Fruit fly (Drosophila melanogaster) whole organism, embryonic: ENCODE data around the gene GNBP2.

Source experiments
- Asciz ChIP-seq: fragments of 200-800 bp; sonication (Bioruptor generic); optimal IDR thresholded peaks from 2 replicates; lab custom pipeline; 2017; ENCODE audit warnings: missing biosample characterization, mild to moderate bottlenecking, missing genetic modification characterization, missing genetic modification reagents
- BtbVII ChIP-seq: fragments of 200-800 bp; sonication (Bioruptor generic); optimal IDR thresholded peaks from 3 replicates; lab custom pipeline; 2017; ENCODE audit warnings: missing biosample characterization, mild to moderate bottlenecking, missing genetic modification characterization
- CG10462 ChIP-seq: fragments of 200-800 bp; sonication (Bioruptor generic); optimal IDR thresholded peaks from 2 replicates; lab custom pipeline; 2016; ENCODE audit warnings: missing biosample characterization, missing genetic modification characterization
- CG12104 ChIP-seq: fragments of 200-800 bp; sonication (Bioruptor generic); optimal IDR thresholded peaks from 3 replicates; lab custom pipeline; 2016; ENCODE audit warnings: missing biosample characterization, missing genetic modification characterization
- CG12744 ChIP-seq: fragments of 200-800 bp; sonication (Bioruptor generic); optimal IDR thresholded peaks from 2 replicates; lab custom pipeline; 2016; ENCODE audit warnings: missing biosample characterization, missing genetic modification characterization
- CG15011 ChIP-seq: fragments of 200-800 bp; sonication (Bioruptor generic); optimal IDR thresholded peaks from 3 replicates; lab custom pipeline; 2018; ENCODE audit warnings: missing biosample characterization, mild to moderate bottlenecking, missing genetic modification characterization
- CG1603 ChIP-seq: fragments of 200-800 bp; sonication (Bioruptor generic); optimal IDR thresholded peaks from 2 replicates; lab custom pipeline; 2019; ENCODE audit warnings: missing biosample characterization, mild to moderate bottlenecking, missing genetic modification characterization, moderate library complexity
- CG16863 ChIP-seq: fragments of 200-800 bp; sonication (Bioruptor generic); optimal IDR thresholded peaks from 3 replicates; lab custom pipeline; 2016; ENCODE audit warnings: missing biosample characterization, missing genetic modification characterization
- CG17328 ChIP-seq: fragments of 200-800 bp; sonication (Bioruptor generic); IDR thresholded peaks from 2 replicates; pipeline ENCODE4 v1.3.6; 2022; ENCODE audit warnings: missing biosample characterization, missing genetic modification characterization
- CG17568 ChIP-seq: fragments of 200-800 bp; sonication (Bioruptor generic); optimal IDR thresholded peaks from 2 replicates; lab custom pipeline; 2018; ENCODE audit warnings: missing biosample characterization, mild to moderate bottlenecking, missing genetic modification characterization, moderate library complexity
- CG17802 ChIP-seq: fragments of 200-800 bp; sonication (Bioruptor generic); optimal IDR thresholded peaks from 2 replicates; lab custom pipeline; 2018; ENCODE audit warnings: missing biosample characterization, mild to moderate bottlenecking, missing genetic modification characterization, moderate library complexity
- CG17912 ChIP-seq: fragments of 200-800 bp; sonication (Bioruptor generic); optimal IDR thresholded peaks from 2 replicates; lab custom pipeline; 2018; ENCODE audit warnings: missing biosample characterization, mild to moderate bottlenecking, missing genetic modification characterization
- CG18011 ChIP-seq: fragments of 200-800 bp; sonication (Bioruptor generic); optimal IDR thresholded peaks from 2 replicates; lab custom pipeline; 2017; ENCODE audit warnings: missing biosample characterization, missing genetic modification characterization, mild to moderate bottlenecking, moderate library complexity, missing genotype
- CG18262 ChIP-seq: fragments of 200-800 bp; optimal IDR thresholded peaks from 3 replicates; lab custom pipeline; 2019; ENCODE audit warnings: missing biosample characterization, mild to moderate bottlenecking, missing genetic modification characterization, moderate library complexity
- CG1832 ChIP-seq: fragments of 200-800 bp; sonication (Bioruptor generic); optimal IDR thresholded peaks from 2 replicates; lab custom pipeline; 2017; ENCODE audit warnings: missing biosample characterization, mild to moderate bottlenecking, missing genetic modification characterization, inconsistent platforms
- CG18619 ChIP-seq: fragments of 200-800 bp; sonication (Bioruptor generic); optimal IDR thresholded peaks from 3 replicates; lab custom pipeline; 2017; ENCODE audit warnings: missing biosample characterization, mild to moderate bottlenecking, missing genetic modification characterization
- CG30431 ChIP-seq: fragments of 200-800 bp; sonication (Bioruptor generic); optimal IDR thresholded peaks from 2 replicates; lab custom pipeline; 2017; ENCODE audit warnings: missing biosample characterization, missing genetic modification characterization
- CG34422 ChIP-seq: fragments of 200-800 bp; sonication (Bioruptor generic); IDR thresholded peaks from 3 replicates; pipeline ENCODE4 v1.3.6; 2022; ENCODE audit warnings: missing biosample characterization, missing genetic modification characterization
- CG3995 ChIP-seq: fragments of 200-800 bp; sonication (Bioruptor generic); optimal IDR thresholded peaks from 3 replicates; lab custom pipeline; 2016; ENCODE audit warnings: missing biosample characterization, missing genetic modification characterization
- CG4404 ChIP-seq: fragments of 200-800 bp; sonication (Bioruptor generic); IDR thresholded peaks from 2 replicates; pipeline ENCODE4 v1.3.6; 2022; ENCODE audit warnings: missing biosample characterization, missing genetic modification characterization
- CG6765 ChIP-seq: fragments of 200-800 bp; sonication (Bioruptor generic); optimal IDR thresholded peaks from 3 replicates; lab custom pipeline; 2017; ENCODE audit warnings: missing biosample characterization, mild to moderate bottlenecking, missing genetic modification characterization
- CTCF ChIP-seq: fragments of 200-800 bp; sonication (Bioruptor generic); optimal IDR thresholded peaks from 2 replicates; lab custom pipeline; 2017; ENCODE audit warnings: missing biosample characterization, mild to moderate bottlenecking, missing genetic modification characterization, moderate library complexity
- CoRest ChIP-seq: fragments of 200-800 bp; sonication (Bioruptor generic); optimal IDR thresholded peaks from 3 replicates; lab custom pipeline; 2018; ENCODE audit warnings: missing biosample characterization, mild to moderate bottlenecking, missing genetic modification characterization, moderate library complexity
- Doc2 ChIP-seq: fragments of 200-800 bp; sonication (Bioruptor generic); IDR thresholded peaks from 2 replicates; pipeline ENCODE4 v1.3.6; 2022; ENCODE audit warnings: missing biosample characterization, missing genetic modification characterization
- E2f2 ChIP-seq: fragments of 200-800 bp; sonication (Bioruptor generic); IDR thresholded peaks from 2 replicates; pipeline ENCODE4 v1.3.6; 2022; ENCODE audit warnings: missing biosample characterization, missing genetic modification characterization
- Hey ChIP-seq: fragments of 200-800 bp; sonication (Bioruptor generic); optimal IDR thresholded peaks from 3 replicates; lab custom pipeline; 2018; ENCODE audit warnings: missing biosample characterization, mild to moderate bottlenecking, missing genetic modification characterization
- Hr78 ChIP-seq, 2 experiments: fragments of 200-800 bp in 1 of 2; fragments of >200 bp in 1 of 2; sonication (Bioruptor generic) in 1 of 2; optimal IDR thresholded peaks; 2 replicates each; lab custom pipeline; 2017 to 2019; ENCODE audit warnings: missing biosample characterization in 2 of 2, missing genetic modification characterization in 2 of 2, mild to moderate bottlenecking in 1 of 2, moderate library complexity in 1 of 2
- Med ChIP-seq: fragments of 200-800 bp; sonication (Bioruptor generic); peaks from one replicate; lab custom pipeline; 2016; ENCODE audit warnings: missing biosample characterization, missing genetic modification characterization, mild to moderate bottlenecking, inconsistent platforms, moderate library complexity
- Meics ChIP-seq: fragments of 200-800 bp; sonication (Bioruptor generic); optimal IDR thresholded peaks from 2 replicates; lab custom pipeline; 2017; ENCODE audit warnings: missing biosample characterization, mild to moderate bottlenecking, missing genetic modification characterization
- NC2β ChIP-seq: fragments of 200-800 bp; sonication (Bioruptor generic); optimal IDR thresholded peaks from 2 replicates; lab custom pipeline; 2016; ENCODE audit warnings: missing biosample characterization, missing genetic modification characterization
- Nf-YC ChIP-seq: fragments of 200-800 bp; optimal IDR thresholded peaks from 3 replicates; lab custom pipeline; 2019; ENCODE audit warnings: missing biosample characterization, mild to moderate bottlenecking, missing genetic modification characterization, moderate library complexity
- Oaz ChIP-seq: fragments of 200-800 bp; sonication (Bioruptor generic); IDR thresholded peaks from 2 replicates; pipeline ENCODE4 v1.3.6; 2022; ENCODE audit warnings: missing biosample characterization, missing genetic modification characterization
- Pdp1 ChIP-seq, 2 experiments: fragments of 200-800 bp; sonication (Bioruptor generic); optimal IDR thresholded peaks; 3 replicates each; lab custom pipeline; 2016; ENCODE audit warnings: missing biosample characterization in 2 of 2, missing genetic modification characterization in 2 of 2, mild to moderate bottlenecking in 1 of 2, moderate library complexity in 1 of 2
- Side ChIP-seq: fragments of 200-800 bp; sonication (Bioruptor generic); optimal IDR thresholded peaks from 2 replicates; lab custom pipeline; 2016; ENCODE audit warnings: missing biosample characterization, missing genetic modification characterization
- Sry-β ChIP-seq: fragments of 200-800 bp; sonication (Bioruptor generic); optimal IDR thresholded peaks from 2 replicates; lab custom pipeline; 2018; ENCODE audit warnings: missing biosample characterization, mild to moderate bottlenecking, missing genetic modification characterization, moderate library complexity
- Vsx1 ChIP-seq: fragments of 200-800 bp; sonication (Bioruptor generic); optimal IDR thresholded peaks from 2 replicates; lab custom pipeline; 2017; ENCODE audit warnings: missing biosample characterization, mild to moderate bottlenecking, missing genetic modification characterization, missing genetic modification reagents
- cas ChIP-seq: fragments of 200-800 bp; sonication (Bioruptor generic); IDR thresholded peaks from 2 replicates; pipeline ENCODE4 v1.3.6; 2022; ENCODE audit warnings: missing biosample characterization, missing genetic modification characterization
- chif ChIP-seq, 2 experiments: fragments of 200-800 bp; sonication (Bioruptor generic); optimal IDR thresholded peaks; 3 replicates each; lab custom pipeline; 2016; ENCODE audit warnings: missing biosample characterization in 2 of 2, missing genetic modification characterization in 2 of 2
- ci ChIP-seq: fragments of 200-800 bp; sonication (Bioruptor generic); IDR thresholded peaks from 3 replicates; pipeline ENCODE4 v1.3.6; 2022; ENCODE audit warnings: missing biosample characterization, missing genetic modification characterization
- crp ChIP-seq, 2 experiments: fragments of 200-800 bp; sonication (Bioruptor generic); optimal IDR thresholded peaks; 2 replicates in 1 of 2; 3 replicates in 1 of 2; lab custom pipeline; 2017; ENCODE audit warnings: missing biosample characterization in 2 of 2, missing genetic modification characterization in 2 of 2, mild to moderate bottlenecking in 1 of 2, moderate library complexity in 1 of 2
- en ChIP-seq: fragments of 200-800 bp; sonication (Bioruptor generic); optimal IDR thresholded peaks from 2 replicates; lab custom pipeline; 2016; ENCODE audit warnings: missing biosample characterization, missing genetic modification characterization
- gsb-n ChIP-seq: fragments of 200-800 bp; sonication (Bioruptor generic); optimal IDR thresholded peaks from 3 replicates; lab custom pipeline; 2018; ENCODE audit warnings: missing biosample characterization, mild to moderate bottlenecking, missing genetic modification characterization
- insv ChIP-seq, 2 experiments: fragments of 200-800 bp; sonication (Bioruptor generic); optimal IDR thresholded peaks; 3 replicates each; lab custom pipeline; 2016 to 2018; ENCODE audit warnings: missing biosample characterization in 2 of 2, missing genetic modification characterization in 2 of 2
- jigr1 ChIP-seq: fragments of 200-800 bp; sonication (Bioruptor generic); IDR thresholded peaks from 3 replicates; pipeline ENCODE4 v1.3.6; 2022; ENCODE audit warnings: missing biosample characterization, missing genetic modification characterization
- kni ChIP-seq: fragments of 200-800 bp; sonication (Bioruptor generic); optimal IDR thresholded peaks from 3 replicates; lab custom pipeline; 2017; ENCODE audit warnings: mild to moderate bottlenecking, missing biosample characterization, missing genetic modification reagents, missing genetic modification characterization
- nau ChIP-seq: fragments of 200-800 bp; sonication (Bioruptor generic); optimal IDR thresholded peaks from 3 replicates; lab custom pipeline; 2017; ENCODE audit warnings: missing biosample characterization, mild to moderate bottlenecking, missing genetic modification characterization, missing genetic modification reagents
- nerfin-1 ChIP-seq: fragments of 200-800 bp; sonication (Bioruptor generic); optimal IDR thresholded peaks from 3 replicates; lab custom pipeline; 2019; ENCODE audit warnings: missing biosample characterization, mild to moderate bottlenecking, missing genetic modification characterization, moderate library complexity
- nmo ChIP-seq: fragments of 200-800 bp; sonication (Bioruptor generic); optimal IDR thresholded peaks from 2 replicates; lab custom pipeline; 2018; ENCODE audit warnings: missing biosample characterization, mild to moderate bottlenecking, missing genetic modification characterization, moderate library complexity
- pfk ChIP-seq: fragments of 200-800 bp; sonication (Bioruptor generic); optimal IDR thresholded peaks from 2 replicates; lab custom pipeline; 2018; ENCODE audit warnings: missing biosample characterization, mild to moderate bottlenecking, missing genetic modification characterization, moderate library complexity
- pros ChIP-seq: fragments of 200-800 bp; sonication (Bioruptor generic); optimal IDR thresholded peaks from 3 replicates; lab custom pipeline; 2019; ENCODE audit warnings: missing biosample characterization, mild to moderate bottlenecking, missing genetic modification characterization, moderate library complexity
- ttk ChIP-seq: fragments of 200-800 bp; sonication (Bioruptor generic); IDR thresholded peaks from 2 replicates; pipeline ENCODE4 v2.1.2; 2022; ENCODE audit warnings: missing biosample characterization, missing genetic modification characterization
- unpg ChIP-seq: fragments of 200-800 bp; sonication (Bioruptor generic); optimal IDR thresholded peaks from 3 replicates; lab custom pipeline; 2018; ENCODE audit warnings: missing biosample characterization, mild to moderate bottlenecking, missing genetic modification characterization, moderate library complexity

The GNBP2 gene

DNA sequence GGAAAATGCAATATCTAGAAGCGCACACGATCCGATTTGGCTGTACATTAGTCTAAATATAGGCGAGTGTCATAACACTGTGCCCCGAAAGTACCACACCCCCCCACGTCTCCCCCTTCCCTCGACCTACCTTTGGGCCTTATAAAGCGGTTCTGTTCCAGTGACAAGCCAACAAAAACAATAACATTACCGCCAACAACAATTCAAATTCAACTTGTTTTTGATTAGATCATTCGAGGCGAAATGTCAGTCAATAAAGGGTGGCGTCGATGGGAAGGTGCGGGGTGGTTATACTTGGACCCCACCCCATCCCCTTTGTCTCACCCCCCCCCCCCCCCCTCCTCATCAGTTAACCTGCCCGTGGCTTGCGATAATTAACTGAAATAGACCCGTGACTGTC lies 42.1 kb downstream of the GNBP2 start (continued):
- TF ChIP-seq CG17802 (tag; lab: Kevin White, UChicago) (no peak), CG18262 (tag; lab: Kevin White, UChicago) (no peak), Nf-YC (tag; lab: Kevin White, UChicago) (no peak), CG3995 (GFP tag; lab: Kevin White, UChicago) (no peak), Meics (no peak), CG4404 (GFP tag; lab: Robert Waterston, UW) (no peak), nmo (GFP tag; lab: Kevin White, UChicago) (no peak), NC2β (GFP tag; lab: Kevin White, UChicago) (no peak), CG10462 (GFP tag; lab: Kevin White, UChicago) (no peak), CG17568 (GFP tag; lab: Kevin White, UChicago) (no peak), Hey (tag; lab: Kevin White, UChicago) (no peak), crp (GFP tag; optimal IDR thresholded peaks at IDR 0.05; lab: Kevin White, UChicago) (no peak), Hr78 (GFP tag; optimal IDR thresholded peaks at IDR 0.05; lab: Kevin White, UChicago) (peak in 1 of 2 experiments; percentile 33), Med (GFP tag; lab: Kevin White, UChicago) (peak; percentile 16), BtbVII (GFP tag; lab: Kevin White, UChicago) (no peak), Vsx1 (GFP tag; lab: Kevin White, UChicago) (peak; percentile 51), pros (GFP tag; lab: Kevin White, UChicago) (peak; percentile 5), CG15011 (GFP tag; lab: Kevin White, UChicago) (no peak), CG6765 (GFP tag; lab: Kevin White, UChicago) (no peak), CG1603 (no peak), insv (GFP tag; optimal IDR thresholded peaks at IDR 0.05; lab: Kevin White, UChicago) (no peak), chif (GFP tag; optimal IDR thresholded peaks at IDR 0.05; lab: Kevin White, UChicago) (no peak), CG16863 (GFP tag; lab: Kevin White, UChicago) (no peak), CG18619 (peak; percentile 3), CG30431 (GFP tag; lab: Kevin White, UChicago) (no peak), Pdp1 (GFP tag; optimal IDR thresholded peaks at IDR 0.05; lab: Kevin White, UChicago) (peak in 1 of 2 experiments; percentile 38), jigr1 (GFP tag; lab: Robert Waterston, UW) (no peak), CG18011 (GFP tag; lab: Kevin White, UChicago) (peak; percentile 2), pfk (GFP tag; lab: Kevin White, UChicago) (no peak), E2f2 (no peak), kni (no peak)

DNA sequence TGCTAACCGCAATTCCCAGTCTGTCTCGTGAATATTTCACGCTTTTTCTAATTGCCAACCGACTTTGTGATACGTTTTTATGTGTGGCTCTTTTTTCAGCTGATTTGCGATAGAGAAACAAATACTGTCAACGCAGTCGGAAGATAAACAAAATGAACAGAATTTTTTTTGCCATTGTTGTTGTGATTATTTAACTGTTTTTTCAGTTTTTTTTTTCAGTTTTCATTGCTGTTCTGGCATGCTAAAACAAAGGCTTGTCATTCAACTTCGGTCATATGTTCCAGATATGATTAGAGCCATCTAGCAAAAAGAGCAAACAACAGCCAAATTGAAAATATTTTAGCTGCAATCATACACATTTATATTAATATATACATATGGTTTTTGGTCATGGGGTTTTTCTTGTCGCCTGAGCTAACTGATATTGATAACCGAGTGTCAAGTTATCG lies 43.0 kb downstream of the GNBP2 start:
- TF ChIP-seq CTCF (GFP tag; lab: Kevin White, UChicago) (no peak), CG34422 (GFP tag; lab: Robert Waterston, UW) (no peak), Med (GFP tag; lab: Kevin White, UChicago) (peak; percentile 8), CG17912 (no peak), en (GFP tag; lab: Kevin White, UChicago) (no peak), nau (no peak), nerfin-1 (tag; lab: Kevin White, UChicago) (no peak), gsb-n (tag; lab: Kevin White, UChicago) (no peak), Doc2 (GFP tag; lab: Robert Waterston, UW) (no peak), CoRest (tag; lab: Kevin White, UChicago) (no peak), Sry-β (no peak), Asciz (no peak), ttk (no peak), CG12104 (GFP tag; lab: Kevin White, UChicago) (no peak), CG17328 (GFP tag; lab: Robert Waterston, UW) (no peak), CG12744 (no peak), cas (no peak), unpg (GFP tag; lab: Kevin White, UChicago) (no peak), Side (GFP tag; lab: Kevin White, UChicago) (no peak), Oaz (GFP tag; lab: Robert Waterston, UW) (no peak), ci (GFP tag; lab: Robert Waterston, UW) (no peak), CG1832 (GFP tag; lab: Kevin White, UChicago) (no peak)
